Fruit fly (Drosophila melanogaster): Measurements from ENCODE around the gene CG10405.
A peak's percentile ranks its signal among the peaks of the same experiment; 100 is the strongest.

- TF ChIP-seq odd (GFP tag; optimal IDR thresholded peaks at IDR 0.05) (no peak), CG12219 (GFP tag; optimal IDR thresholded peaks at IDR 0.05) (no peak), Abd-B (GFP tag; optimal IDR thresholded peaks at IDR 0.05) (no peak), Vsx1 (GFP tag; optimal IDR thresholded peaks at IDR 0.05) (no peak), CG10565 (GFP tag; optimal IDR thresholded peaks at IDR 0.05) (no peak), CG12071 (GFP tag; optimal IDR thresholded peaks at IDR 0.05) (no peak), CG9797 (GFP tag; optimal IDR thresholded peaks at IDR 0.05) (peak; percentile 27), grau (tag; optimal IDR thresholded peaks at IDR 0.05) (no peak), CG7963 (GFP tag; IDR thresholded peaks at IDR 0.05; ENCODE audit: partially characterized antibody) (no peak), Chrac-16 (GFP tag; optimal IDR thresholded peaks at IDR 0.05) (no peak), CG12299 (tag; optimal IDR thresholded peaks at IDR 0.05) (no peak)
These were observed 1.6 kb downstream of the CG10405 start, which contains the start of gene CG14883 for dm6 chr3R:16455875-16456274.
